Fruit fly (Drosophila melanogaster): Measurements from ENCODE around the gene CG9121.

Gene CG9121

DNA sequence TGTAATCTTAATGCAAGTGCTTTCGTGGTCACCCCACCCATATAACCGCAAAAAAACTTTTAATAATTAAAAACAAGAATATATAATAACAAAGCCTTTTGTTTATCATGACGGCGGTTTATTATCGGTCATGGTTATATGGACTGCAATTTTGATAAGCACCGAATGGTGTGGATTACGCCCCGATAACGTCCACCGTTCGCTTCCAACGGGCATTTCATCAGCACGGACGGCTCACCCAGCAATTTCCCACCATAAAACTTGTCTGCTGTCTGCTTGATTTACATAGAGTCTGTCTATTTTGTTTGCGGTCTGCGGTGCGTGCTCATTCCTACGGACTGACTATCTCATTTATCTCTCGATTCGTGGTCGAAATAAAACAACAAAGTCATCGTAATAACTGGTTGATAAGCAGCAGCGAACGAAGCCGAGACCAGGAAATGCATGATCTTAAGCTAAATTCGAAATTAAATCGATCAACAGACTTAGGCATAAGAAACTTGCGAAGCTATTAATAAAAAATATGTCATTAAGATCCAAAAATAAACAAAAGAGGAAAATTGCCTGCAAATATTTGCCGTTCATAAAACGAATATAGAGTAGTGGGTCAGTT is 44.6 kb upstream of the CG9121 start (continued):
- TF ChIP-seq Deaf1 (tag; optimal IDR thresholded peaks at IDR 0.05) (no peak), CG6689 (GFP tag; IDR thresholded peaks at IDR 0.05) (no peak), CG17361 (GFP tag; IDR thresholded peaks at IDR 0.05) (no peak), D19B (GFP tag; optimal IDR thresholded peaks at IDR 0.05) (no peak), ken (GFP tag; IDR thresholded peaks at IDR 0.05) (no peak), gro (GFP tag; optimal IDR thresholded peaks at IDR 0.05) (peak; percentile 26), mirr (GFP tag; optimal IDR thresholded peaks at IDR 0.05) (peak; percentile 65), lmd (GFP tag; IDR thresholded peaks at IDR 0.05) (no peak)

DNA sequence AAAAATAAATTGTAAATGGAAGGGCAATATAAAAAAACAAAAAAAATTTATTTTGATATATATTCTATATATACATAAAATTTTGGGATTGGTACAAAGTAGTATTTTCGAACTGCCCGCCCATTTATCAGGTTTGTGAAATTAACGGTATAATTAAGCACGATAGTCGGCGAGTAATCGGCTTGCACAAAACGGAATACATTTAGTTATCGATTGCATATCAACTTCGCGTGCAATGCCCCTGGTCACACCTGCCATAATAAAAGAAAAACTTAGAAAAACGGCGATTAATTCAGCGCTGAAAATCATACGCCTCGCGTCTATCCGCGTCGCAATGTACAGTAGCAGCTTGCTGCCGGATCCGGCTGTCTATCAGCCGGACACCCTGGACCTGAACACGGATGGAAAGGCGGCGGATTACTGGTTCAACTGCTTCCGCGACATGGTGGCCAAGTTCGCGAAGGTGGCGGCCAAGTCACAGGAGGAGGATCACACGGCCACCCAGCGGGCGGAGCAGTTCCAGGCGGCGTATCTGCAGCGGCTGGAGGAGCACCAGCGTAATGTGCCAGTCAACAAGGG is 43.0 kb upstream of the CG9121 start, which contains the start of gene CG5828:
Gene CG5828 (plus strand): TSS at position 205 of the 579 bp plus-strand sequence.
- TF ChIP-seq cg (GFP tag; optimal IDR thresholded peaks at IDR 0.05), result no peak
- TF ChIP-seq CG4424 (GFP tag; optimal IDR thresholded peaks at IDR 0.05), result no peak
- no peak for TF ChIP-seq Dip2 (GFP tag; IDR thresholded peaks at IDR 0.05)
- no peak for TF ChIP-seq CG17385 (GFP tag; optimal IDR thresholded peaks at IDR 0.05)
- no peak for TF ChIP-seq Mrtf (GFP tag; IDR thresholded peaks at IDR 0.05)
- no peak for TF ChIP-seq HLH3B (GFP tag; IDR thresholded peaks at IDR 0.05)
- no peak for TF ChIP-seq CG4707 (GFP tag; optimal IDR thresholded peaks at IDR 0.05)
- no peak for TF ChIP-seq tx (GFP tag; optimal IDR thresholded peaks at IDR 0.05)
- no peak for TF ChIP-seq Atf6 (GFP tag; IDR thresholded peaks at IDR 0.05)
- TF ChIP-seq NK7.1 (GFP tag; optimal IDR thresholded peaks at IDR 0.05), result no peak
- no peak for TF ChIP-seq CG9727 (GFP tag; optimal IDR thresholded peaks at IDR 0.05)
- no peak for TF ChIP-seq MTF-1 (GFP tag; optimal IDR thresholded peaks at IDR 0.05; ENCODE audit: borderline replicate concordance)
- no peak for TF ChIP-seq CG3726 (GFP tag; IDR thresholded peaks at IDR 0.05)
- TF ChIP-seq nom (GFP tag; optimal IDR thresholded peaks at IDR 0.05), result no peak
- TF ChIP-seq CG13424 (tag; optimal IDR thresholded peaks at IDR 0.05), result no peak
- no peak for TF ChIP-seq Taf1 (GFP tag; IDR thresholded peaks at IDR 0.05)
- TF ChIP-seq sim (GFP tag; IDR thresholded peaks at IDR 0.05), result no peak
- no peak for TF ChIP-seq sens (GFP tag)
- no peak for TF ChIP-seq CG1647 (GFP tag; optimal IDR thresholded peaks at IDR 0.05)
- TF ChIP-seq sob (GFP tag; IDR thresholded peaks at IDR 0.05), result no peak
- no peak for TF ChIP-seq chn (GFP tag; optimal IDR thresholded peaks at IDR 0.05)
- TF ChIP-seq grn (GFP tag; optimal IDR thresholded peaks at IDR 0.05), result no peak
- TF ChIP-seq CG16813 (GFP tag; IDR thresholded peaks at IDR 0.05; ENCODE audit: partially characterized antibody), result peak; percentile 77
- no peak for TF ChIP-seq ftz-f1 (GFP tag; optimal IDR thresholded peaks at IDR 0.05)
- TF ChIP-seq nerfin-2 (GFP tag; IDR thresholded peaks at IDR 0.05; ENCODE audit: partially characterized antibody), result no peak; the same call in 1 of the 2 replicates
- no peak for TF ChIP-seq Bdp1 (GFP tag; optimal IDR thresholded peaks at IDR 0.05)
- TF ChIP-seq en (GFP tag; optimal IDR thresholded peaks at IDR 0.05), result no peak
- no peak for TF ChIP-seq CG33557 (GFP tag; optimal IDR thresholded peaks at IDR 0.05)
- peak; percentile 8 for TF ChIP-seq CG2712 (tag; optimal IDR thresholded peaks at IDR 0.05)
- TF ChIP-seq gce (GFP tag; IDR thresholded peaks at IDR 0.05), result no peak
- no peak for TF ChIP-seq CG4282 (GFP tag; optimal IDR thresholded peaks at IDR 0.05)
- peak; percentile 58 for TF ChIP-seq MBD-R2 (GFP tag; IDR thresholded peaks at IDR 0.05)
- no peak for TF ChIP-seq CG7372 (GFP tag; IDR thresholded peaks at IDR 0.05)
- TF ChIP-seq CG1603 (tag; optimal IDR thresholded peaks at IDR 0.05), result no peak
- TF ChIP-seq Sox102F (GFP tag; optimal IDR thresholded peaks at IDR 0.05), result no peak
- no peak for TF ChIP-seq Ptx1 (GFP tag; IDR thresholded peaks at IDR 0.05)
- TF ChIP-seq Chrac-16 (GFP tag; optimal IDR thresholded peaks at IDR 0.05), result no peak
- no peak for TF ChIP-seq Optix (GFP tag; IDR thresholded peaks at IDR 0.05)
- peak; percentile 25 for TF ChIP-seq stwl (tag; optimal IDR thresholded peaks at IDR 0.05)
- peak; percentile 79 for TF ChIP-seq MESR4 (GFP tag; optimal IDR thresholded peaks at IDR 0.05)
- no peak for TF ChIP-seq eve (GFP tag; optimal IDR thresholded peaks at IDR 0.05)
- no peak for TF ChIP-seq CG4730 (GFP tag; IDR thresholded peaks at IDR 0.05)

Measured in whole organism, embryonic.